Fruit fly (Drosophila melanogaster) whole organism, prepupa: Measurements from ENCODE around the gene Serinc.

ENCODE experiments used
- CG10631 ChIP-seq: fragments of 200-800 bp; sonication (Bioruptor generic); optimal IDR thresholded peaks from 2 replicates; lab custom pipeline; 2016; ENCODE audit warnings: missing biosample characterization, missing genetic modification characterization
- CG10669 ChIP-seq: fragments of 200-800 bp; sonication (Bioruptor generic); optimal IDR thresholded peaks from 3 replicates; lab custom pipeline; 2018; ENCODE audit warnings: missing biosample characterization, mild to moderate bottlenecking, missing genetic modification characterization, moderate library complexity
- CG11294 ChIP-seq: fragments of 200-800 bp; sonication (Bioruptor generic); IDR thresholded peaks from 2 replicates; pipeline ENCODE4 v1.3.6; 2022; ENCODE audit warnings: missing biosample characterization, missing genetic modification characterization
- CG11762 ChIP-seq: fragments of 200-800 bp; sonication (Bioruptor generic); optimal IDR thresholded peaks from 3 replicates; lab custom pipeline; 2016; ENCODE audit warnings: missing biosample characterization, missing genetic modification characterization; ENCODE audit not compliant: insufficient read depth
- CG11902 ChIP-seq: fragments of 200-800 bp; sonication (Bioruptor generic); optimal IDR thresholded peaks from 3 replicates; lab custom pipeline; 2016; ENCODE audit warnings: missing biosample characterization, missing genetic modification characterization
- CG15336 ChIP-seq: fragments of 200-800 bp; sonication (Bioruptor generic); IDR thresholded peaks from 2 replicates; pipeline ENCODE4 v1.3.6; 2022; ENCODE audit warnings: missing biosample characterization, missing genetic modification characterization
- CG1621 ChIP-seq: fragments of 200-800 bp; sonication (Bioruptor generic); optimal IDR thresholded peaks from 3 replicates; lab custom pipeline; 2018; ENCODE audit warnings: missing biosample characterization, mild to moderate bottlenecking, missing genetic modification characterization
- CG16779 ChIP-seq: fragments of 200-800 bp; sonication (Bioruptor generic); optimal IDR thresholded peaks from 3 replicates; lab custom pipeline; 2017; ENCODE audit warnings: missing biosample characterization, mild to moderate bottlenecking, missing genetic modification characterization
- CG31627 ChIP-seq: fragments of 200-800 bp; sonication (Bioruptor generic); optimal IDR thresholded peaks from 3 replicates; lab custom pipeline; 2016; ENCODE audit warnings: missing biosample characterization, missing genetic modification characterization
- CG32006 ChIP-seq: fragments of 200-800 bp; sonication (Bioruptor generic); optimal IDR thresholded peaks from 3 replicates; lab custom pipeline; 2017; ENCODE audit warnings: missing biosample characterization, mild to moderate bottlenecking, missing genetic modification characterization
- CG34406 ChIP-seq: fragments of 200-800 bp; sonication (Bioruptor generic); optimal IDR thresholded peaks from 3 replicates; lab custom pipeline; 2016; ENCODE audit warnings: missing biosample characterization, missing genetic modification characterization
- CG3919 ChIP-seq: fragments of 200-800 bp; sonication (Bioruptor generic); optimal IDR thresholded peaks from 3 replicates; lab custom pipeline; 2016; ENCODE audit warnings: missing biosample characterization, missing genetic modification characterization
- CG4318 ChIP-seq: fragments of 200-800 bp; sonication (Bioruptor generic); optimal IDR thresholded peaks from 3 replicates; lab custom pipeline; 2017; ENCODE audit warnings: missing biosample characterization, mild to moderate bottlenecking, missing genetic modification characterization
- CG6163 ChIP-seq: fragments of 200-800 bp; sonication (Bioruptor generic); IDR thresholded peaks from 3 replicates; pipeline ENCODE4 v1.3.6; 2022; ENCODE audit warnings: missing biosample characterization, missing genetic modification characterization
- CG6276 ChIP-seq: fragments of 200-800 bp; sonication (Bioruptor generic); optimal IDR thresholded peaks from 2 replicates; lab custom pipeline; 2017; ENCODE audit warnings: missing biosample characterization, mild to moderate bottlenecking, missing genetic modification characterization
- CG6792 ChIP-seq: fragments of 200-800 bp; sonication (Bioruptor generic); optimal IDR thresholded peaks from 3 replicates; lab custom pipeline; 2016; ENCODE audit warnings: missing biosample characterization, missing genetic modification characterization
- CG6808 ChIP-seq: fragments of 200-800 bp; sonication (Bioruptor generic); optimal IDR thresholded peaks from 3 replicates; lab custom pipeline; 2017; ENCODE audit warnings: missing biosample characterization, missing genetic modification characterization, mild to moderate bottlenecking, moderate library complexity, missing genetic modification reagents
- CG6854 ChIP-seq: fragments of 200-800 bp; sonication (Bioruptor generic); optimal IDR thresholded peaks from 2 replicates; lab custom pipeline; 2017; ENCODE audit warnings: missing biosample characterization, mild to moderate bottlenecking, missing genetic modification characterization
- CG7368 ChIP-seq: fragments of 200-800 bp; sonication (Bioruptor generic); optimal IDR thresholded peaks from 3 replicates; lab custom pipeline; 2016; ENCODE audit warnings: missing biosample characterization, missing genetic modification characterization
- CG8319 ChIP-seq: fragments of 200-800 bp; sonication (Bioruptor generic); optimal IDR thresholded peaks from 3 replicates; lab custom pipeline; 2016; ENCODE audit warnings: missing biosample characterization, missing genetic modification characterization
- CG8632 ChIP-seq: fragments of 200-800 bp; sonication (Bioruptor generic); optimal IDR thresholded peaks from 3 replicates; lab custom pipeline; 2016; ENCODE audit warnings: missing biosample characterization, missing genetic modification characterization
- Eip75B ChIP-seq: fragments of 200-800 bp; sonication (Bioruptor generic); optimal IDR thresholded peaks from 3 replicates; lab custom pipeline; 2016; ENCODE audit warnings: missing biosample characterization, missing genetic modification characterization
- Eip78C ChIP-seq: fragments of 200-800 bp; sonication (Bioruptor generic); peaks from one replicate; lab custom pipeline; 2016; ENCODE audit warnings: missing biosample characterization, missing genetic modification characterization
- Eip93F ChIP-seq: fragments of 200-800 bp; sonication (Bioruptor generic); optimal IDR thresholded peaks from 2 replicates; lab custom pipeline; 2016; ENCODE audit warnings: missing biosample characterization, mild to moderate bottlenecking, missing genetic modification characterization
- Ets21C ChIP-seq: fragments of 200-800 bp; sonication (Bioruptor generic); optimal IDR thresholded peaks from 3 replicates; lab custom pipeline; 2016; ENCODE audit warnings: missing biosample characterization, missing genetic modification characterization
- Gug ChIP-seq: fragments of 200-800 bp; sonication (Bioruptor generic); IDR thresholded peaks from 2 replicates; pipeline ENCODE4 v1.3.6; 2022; ENCODE audit warnings: missing biosample characterization, missing genetic modification characterization
- Hr38 ChIP-seq: sonication (Bioruptor generic); optimal IDR thresholded peaks from 2 replicates; lab custom pipeline; 2016; ENCODE audit warnings: missing biosample characterization, missing genetic modification characterization
- Hr39 ChIP-seq: fragments of 200-800 bp; sonication (Bioruptor generic); optimal IDR thresholded peaks from 2 replicates; lab custom pipeline; 2016; ENCODE audit warnings: missing biosample characterization, missing genetic modification characterization
- Hr4 ChIP-seq: fragments of 200-800 bp; sonication (Bioruptor generic); optimal IDR thresholded peaks from 3 replicates; lab custom pipeline; 2016; ENCODE audit warnings: missing biosample characterization, missing genetic modification characterization
- Lpt ChIP-seq: fragments of 200-800 bp; sonication (Bioruptor generic); optimal IDR thresholded peaks from 3 replicates; lab custom pipeline; 2016; ENCODE audit warnings: missing biosample characterization, missing genetic modification characterization
- Met ChIP-seq: fragments of 200-800 bp; sonication (Bioruptor generic); optimal IDR thresholded peaks from 3 replicates; lab custom pipeline; 2016; ENCODE audit warnings: missing biosample characterization, missing genetic modification characterization
- OdsH ChIP-seq: fragments of 200-800 bp; sonication (Bioruptor generic); optimal IDR thresholded peaks from 3 replicates; lab custom pipeline; 2016; ENCODE audit warnings: missing biosample characterization, missing genetic modification characterization
- Smox ChIP-seq: fragments of 200-800 bp; sonication (Bioruptor generic); optimal IDR thresholded peaks from 3 replicates; lab custom pipeline; 2016; ENCODE audit warnings: missing biosample characterization, missing genetic modification characterization
- Sox102F ChIP-seq: fragments of 200-800 bp; sonication (Bioruptor generic); optimal IDR thresholded peaks from 2 replicates; lab custom pipeline; 2016; ENCODE audit warnings: missing biosample characterization, mild to moderate bottlenecking, missing genetic modification characterization
- Sox14 ChIP-seq: fragments of 200-800 bp; sonication (Bioruptor generic); optimal IDR thresholded peaks from 3 replicates; lab custom pipeline; 2016; ENCODE audit warnings: missing biosample characterization, missing genetic modification characterization
- Sox15 ChIP-seq: fragments of 200-800 bp; sonication (Bioruptor generic); optimal IDR thresholded peaks from 3 replicates; lab custom pipeline; 2016; ENCODE audit warnings: missing biosample characterization, missing genetic modification characterization
- achi ChIP-seq: fragments of 200-800 bp; sonication (Bioruptor generic); optimal IDR thresholded peaks from 3 replicates; lab custom pipeline; 2016; ENCODE audit warnings: missing biosample characterization, missing genetic modification characterization
- acj6 ChIP-seq: fragments of 200-800 bp; sonication (Bioruptor generic); optimal IDR thresholded peaks from 3 replicates; lab custom pipeline; 2016; ENCODE audit warnings: missing biosample characterization, missing genetic modification characterization
- cyc ChIP-seq: fragments of 200-800 bp; sonication (Bioruptor generic); optimal IDR thresholded peaks from 3 replicates; lab custom pipeline; 2016; ENCODE audit warnings: missing biosample characterization, missing genetic modification characterization
- dac ChIP-seq: fragments of 200-800 bp; sonication (Bioruptor generic); optimal IDR thresholded peaks from 2 replicates; lab custom pipeline; 2017; ENCODE audit warnings: missing biosample characterization, mild to moderate bottlenecking, missing genetic modification characterization
- dsx ChIP-seq: fragments of 200-800 bp; optimal IDR thresholded peaks from 3 replicates; lab custom pipeline; 2019; ENCODE audit warnings: missing biosample characterization, mild to moderate bottlenecking, missing genetic modification characterization, moderate library complexity; ENCODE audit not compliant: poor library complexity, severe bottlenecking
- eg ChIP-seq: fragments of 200-800 bp; sonication (Bioruptor generic); IDR thresholded peaks from 3 replicates; pipeline ENCODE4 v1.3.6; 2022; ENCODE audit warnings: missing biosample characterization, missing genetic modification characterization
- esn ChIP-seq: fragments of 200-800 bp; sonication (Bioruptor generic); optimal IDR thresholded peaks from 2 replicates; lab custom pipeline; 2016; ENCODE audit warnings: missing biosample characterization, mild to moderate bottlenecking, missing genetic modification characterization, moderate library complexity
- fd59A ChIP-seq: fragments of 200-800 bp; sonication (Bioruptor generic); optimal IDR thresholded peaks from 2 replicates; lab custom pipeline; 2017; ENCODE audit warnings: missing biosample characterization, mild to moderate bottlenecking, missing genetic modification characterization, missing genetic modification reagents
- fd85E ChIP-seq: fragments of 200-800 bp; sonication (Bioruptor generic); optimal IDR thresholded peaks from 3 replicates; lab custom pipeline; 2016; ENCODE audit warnings: missing biosample characterization, missing genetic modification characterization
- lz ChIP-seq: fragments of 200-800 bp; sonication (Bioruptor generic); optimal IDR thresholded peaks from 3 replicates; lab custom pipeline; 2016; ENCODE audit warnings: missing biosample characterization, missing genetic modification characterization
- net ChIP-seq: fragments of 200-800 bp; sonication (Bioruptor generic); optimal IDR thresholded peaks from 3 replicates; lab custom pipeline; 2016; ENCODE audit warnings: missing biosample characterization, missing genetic modification characterization
- salr ChIP-seq, 2 experiments: fragments of 200-800 bp; sonication (Bioruptor generic); optimal IDR thresholded peaks; 3 replicates each; lab custom pipeline; 2016 to 2018; ENCODE audit warnings: missing biosample characterization in 2 of 2, missing genetic modification characterization in 2 of 2, mild to moderate bottlenecking in 1 of 2
- spab ChIP-seq: fragments of 200-800 bp; sonication (Bioruptor generic); optimal IDR thresholded peaks from 2 replicates; lab custom pipeline; 2017; ENCODE audit warnings: missing biosample characterization, mild to moderate bottlenecking, missing genetic modification characterization, missing genetic modification reagents
- ss ChIP-seq, 2 experiments: fragments of 200-800 bp; sonication (Bioruptor generic); optimal IDR thresholded peaks; 2 replicates in 1 of 2; 3 replicates in 1 of 2; lab custom pipeline; 2017 to 2018; ENCODE audit warnings: mild to moderate bottlenecking in 2 of 2, missing biosample characterization in 2 of 2, missing genetic modification characterization in 2 of 2, moderate library complexity in 1 of 2
- svp ChIP-seq: fragments of 200-800 bp; sonication (Bioruptor generic); peaks from one replicate; lab custom pipeline; 2016; ENCODE audit warnings: missing biosample characterization, missing genetic modification characterization

Serinc gene

DNA sequence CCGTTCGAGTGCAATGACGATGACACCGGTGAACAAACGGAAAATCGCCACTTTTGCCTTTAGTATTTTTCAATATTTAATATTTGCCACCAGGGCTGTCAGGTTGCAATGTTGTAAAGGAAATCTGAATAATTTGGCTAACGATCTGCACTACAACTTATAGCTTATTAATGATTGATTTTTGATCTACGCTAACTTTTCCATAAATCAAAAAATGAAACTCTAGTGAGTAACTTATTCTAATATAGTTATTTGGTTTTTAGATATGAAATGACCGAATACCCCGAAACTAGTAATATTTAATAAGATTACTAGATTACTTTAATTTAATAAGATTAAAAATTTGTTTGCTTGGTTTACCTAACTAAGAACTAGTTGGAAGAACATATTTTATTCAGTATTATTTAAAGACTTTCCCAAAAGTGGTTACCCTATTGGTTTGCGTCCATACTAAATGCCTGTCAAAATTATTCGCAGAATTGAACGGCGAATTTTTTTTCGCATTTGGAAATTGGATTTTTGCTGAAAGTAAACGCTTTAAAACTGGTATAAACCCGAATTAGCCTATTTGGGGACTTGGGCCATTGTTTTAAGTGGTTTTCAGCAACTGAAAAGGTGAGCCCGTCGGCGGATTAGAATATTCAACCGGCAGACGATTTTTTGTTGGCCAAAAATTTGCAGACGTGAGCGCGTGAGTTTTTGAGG is 26.5 kb upstream of the Serinc start, which contains the start of the genes Agpat3 and RAF2:
Agpat3 (minus strand) TSS at position 78 of the 705 bp plus-strand sequence.
RAF2 (plus strand) TSS at position 448 of the 705 bp plus-strand sequence.
- TF ChIP-seq Met (GFP tag; lab: Kevin White, UChicago): peak; percentile 20
- peak; percentile 58 for TF ChIP-seq OdsH (GFP tag; lab: Kevin White, UChicago)
- TF ChIP-seq CG1621: no peak
- TF ChIP-seq CG10669 (GFP tag; lab: Kevin White, UChicago): peak; percentile 16
- peak; percentile 12 for TF ChIP-seq CG6792 (GFP tag; lab: Kevin White, UChicago)
- TF ChIP-seq Eip93F: no peak
- TF ChIP-seq CG11762: no peak
- peak; percentile 34 for TF ChIP-seq lz
- TF ChIP-seq CG32006 (GFP tag; lab: Kevin White, UChicago): peak; percentile 42
- TF ChIP-seq net (GFP tag; lab: Kevin White, UChicago): no peak
- TF ChIP-seq dac: no peak
- TF ChIP-seq Ets21C: peak; percentile 23
- no peak for TF ChIP-seq dsx
- peak; percentile 34 for TF ChIP-seq CG3919 (GFP tag; lab: Kevin White, UChicago)
- TF ChIP-seq salr (GFP tag; optimal IDR thresholded peaks at IDR 0.05; lab: Kevin White, UChicago): peak in 1 of 2 experiments; percentile 40
- TF ChIP-seq CG15336 (GFP tag; lab: Robert Waterston, UW): peak; percentile 23; the same call in 1 of the 2 replicates
- TF ChIP-seq CG7368 (GFP tag; lab: Kevin White, UChicago): no peak
- TF ChIP-seq fd85E (GFP tag; lab: Kevin White, UChicago): no peak
- peak; percentile 54 for TF ChIP-seq Sox15 (GFP tag; lab: Kevin White, UChicago)
- no peak for TF ChIP-seq Hr38
- no peak for TF ChIP-seq fd59A
- TF ChIP-seq CG31627 (GFP tag; lab: Kevin White, UChicago): peak; percentile 67
- TF ChIP-seq CG8319: no peak
- TF ChIP-seq Sox102F (GFP tag; lab: Kevin White, UChicago): no peak
- peak; percentile 37 for TF ChIP-seq Hr4 (GFP tag; lab: Kevin White, UChicago)
- TF ChIP-seq Sox14 (GFP tag; lab: Kevin White, UChicago): no peak
- peak; percentile 61 for TF ChIP-seq cyc (GFP tag; lab: Kevin White, UChicago)
- no peak for TF ChIP-seq Lpt (GFP tag; lab: Kevin White, UChicago)
- peak; percentile 7 for TF ChIP-seq Eip75B (GFP tag; lab: Kevin White, UChicago)
- peak; percentile 30 for TF ChIP-seq CG34406 (GFP tag; lab: Kevin White, UChicago)
- TF ChIP-seq Eip78C: peak; percentile 44
- TF ChIP-seq CG11294: peak; percentile 31; the same call in 1 of the 2 replicates
- TF ChIP-seq CG4318 (GFP tag; lab: Kevin White, UChicago): peak; percentile 12
- 0 out of 3 replicates have a peak, but pooled peaks have one; percentile 40 for TF ChIP-seq CG6163 (GFP tag; lab: Robert Waterston, UW)
- no peak for TF ChIP-seq CG8632
- peak; percentile 63 for TF ChIP-seq acj6 (GFP tag; lab: Kevin White, UChicago)
- TF ChIP-seq CG6808 (GFP tag; lab: Kevin White, UChicago): no peak
- no peak for TF ChIP-seq svp (GFP tag; lab: Kevin White, UChicago)
- TF ChIP-seq CG6276: no peak
- no peak for TF ChIP-seq Smox (GFP tag; lab: Kevin White, UChicago)
- TF ChIP-seq eg: peak; percentile 59; the same call in 1 of the 3 replicates
- TF ChIP-seq Gug (GFP tag; lab: Robert Waterston, UW): no peak; the same call in 1 of the 2 replicates
- no peak for TF ChIP-seq CG6854 (GFP tag; lab: Kevin White, UChicago)
- TF ChIP-seq ss (GFP tag; optimal IDR thresholded peaks at IDR 0.05; lab: Kevin White, UChicago): no peak
- TF ChIP-seq CG10631 (GFP tag; lab: Kevin White, UChicago): peak; percentile 52
- TF ChIP-seq esn (GFP tag; lab: Kevin White, UChicago): peak; percentile 46
- TF ChIP-seq CG11902: peak; percentile 49
- peak; percentile 82 for TF ChIP-seq achi
- no peak for TF ChIP-seq spab (GFP tag; lab: Kevin White, UChicago)
- TF ChIP-seq CG16779: no peak
- peak; percentile 42 for TF ChIP-seq Hr39
